Fruit fly (Drosophila melanogaster): ENCODE measurements around the gene CG18088.

CG18088 gene

dm6 chr2L:8984614-8985318, 17.4 kb downstream of the CG18088 start, which contains the start of gene CG13101 (continued):
- TF ChIP-seq chinmo (GFP tag; IDR thresholded peaks at IDR 0.05; ENCODE audit: partially characterized antibody) (0 out of 4 replicates have a peak, but pooled peaks have one; percentile 65), lab (GFP tag; optimal IDR thresholded peaks at IDR 0.05) (peak; percentile 96), NC2α (GFP tag; optimal IDR thresholded peaks at IDR 0.05) (peak; percentile 67), wdn (GFP tag; IDR thresholded peaks at IDR 0.05) (peak; percentile 90), NC2β (GFP tag; optimal IDR thresholded peaks at IDR 0.05) (peak; percentile 83), CG10321 (GFP tag; IDR thresholded peaks at IDR 0.05) (peak; percentile 81), her (GFP tag; optimal IDR thresholded peaks at IDR 0.05) (peak; percentile 66), esg (GFP tag; conservative IDR thresholded peaks at IDR 0.05) (peak; percentile 92), CG3726 (GFP tag; IDR thresholded peaks at IDR 0.05) (no peak; the same call in 2 of the 3 replicates), pho (GFP tag; optimal IDR thresholded peaks at IDR 0.05) (peak; percentile 91), az2 (GFP tag; optimal IDR thresholded peaks at IDR 0.05) (peak; percentile 93), CG1832 (GFP tag; optimal IDR thresholded peaks at IDR 0.05) (no peak), Camta (GFP tag; optimal IDR thresholded peaks at IDR 0.05) (peak; percentile 86), run (tag; optimal IDR thresholded peaks at IDR 0.05) (peak; percentile 85), CG7372 (GFP tag; IDR thresholded peaks at IDR 0.05) (peak; percentile 90), peb (GFP tag; IDR thresholded peaks at IDR 0.05) (peak; percentile 85), CG7271 (tag; optimal IDR thresholded peaks at IDR 0.05) (peak; percentile 56), sens (GFP tag) (peak; percentile 98), CG42726 (GFP tag; IDR thresholded peaks at IDR 0.05; ENCODE audit: partially characterized antibody) (no peak), sd (tag; optimal IDR thresholded peaks at IDR 0.05) (peak; percentile 84), Mes4 (GFP tag; optimal IDR thresholded peaks at IDR 0.05) (peak; percentile 71), dmrt99B (tag; optimal IDR thresholded peaks at IDR 0.05) (peak; percentile 92), tgo (GFP tag; IDR thresholded peaks at IDR 0.05) (peak; percentile 96), Eip74EF (GFP tag; optimal IDR thresholded peaks at IDR 0.05) (peak in 1 of 2 experiments; percentile 90), CG3838 (GFP tag; optimal IDR thresholded peaks at IDR 0.05) (peak; percentile 65), Nf-YA (GFP tag; IDR thresholded peaks at IDR 0.05) (peak; percentile 83), Poxn (GFP tag; IDR thresholded peaks at IDR 0.05) (peak; percentile 58), Ssrp (tag; optimal IDR thresholded peaks at IDR 0.05) (peak; percentile 87), CG6272 (GFP tag; IDR thresholded peaks at IDR 0.05) (no peak; the same call in none of the 2 replicates), CG8281 (tag; optimal IDR thresholded peaks at IDR 0.05) (peak; percentile 87), CG14860 (GFP tag; IDR thresholded peaks at IDR 0.05; ENCODE audit: partially characterized antibody) (no peak), Gug (GFP tag; IDR thresholded peaks at IDR 0.05) (peak; percentile 67; the same call in 3 of the 4 replicates), D19B (GFP tag; optimal IDR thresholded peaks at IDR 0.05) (peak; percentile 77), CG6813 (GFP tag; optimal IDR thresholded peaks at IDR 0.05) (peak; percentile 91), wek (GFP tag; optimal IDR thresholded peaks at IDR 0.05) (no peak), en (GFP tag; optimal IDR thresholded peaks at IDR 0.05) (peak; percentile 68), zfh1 (GFP tag; IDR thresholded peaks at IDR 0.05) (peak; percentile 94), tx (GFP tag; optimal IDR thresholded peaks at IDR 0.05) (peak; percentile 61), fu2 (GFP tag; optimal IDR thresholded peaks at IDR 0.05) (peak; percentile 63), maf-S (GFP tag; optimal IDR thresholded peaks at IDR 0.05) (peak; percentile 80), tin (GFP tag; optimal IDR thresholded peaks at IDR 0.05) (peak; percentile 88), HHEX (GFP tag; optimal IDR thresholded peaks at IDR 0.05) (peak; percentile 89), CG15479 (GFP tag; optimal IDR thresholded peaks at IDR 0.05) (peak; percentile 1), Hr3 (GFP tag; optimal IDR thresholded peaks at IDR 0.05) (peak; percentile 90), CG2202 (tag; optimal IDR thresholded peaks at IDR 0.05) (peak; percentile 89), CG10366 (GFP tag; IDR thresholded peaks at IDR 0.05) (peak; percentile 92), CG7928 (GFP tag; optimal IDR thresholded peaks at IDR 0.05) (peak; percentile 59), hb (GFP tag; IDR thresholded peaks at IDR 0.05; ENCODE audit: partially characterized antibody) (no peak), CG11504 (tag; optimal IDR thresholded peaks at IDR 0.05) (peak; percentile 91)

Data from whole organism, embryonic.